Worm (Caenorhabditis elegans): ENCODE data around the gene clec-125.

DNA sequence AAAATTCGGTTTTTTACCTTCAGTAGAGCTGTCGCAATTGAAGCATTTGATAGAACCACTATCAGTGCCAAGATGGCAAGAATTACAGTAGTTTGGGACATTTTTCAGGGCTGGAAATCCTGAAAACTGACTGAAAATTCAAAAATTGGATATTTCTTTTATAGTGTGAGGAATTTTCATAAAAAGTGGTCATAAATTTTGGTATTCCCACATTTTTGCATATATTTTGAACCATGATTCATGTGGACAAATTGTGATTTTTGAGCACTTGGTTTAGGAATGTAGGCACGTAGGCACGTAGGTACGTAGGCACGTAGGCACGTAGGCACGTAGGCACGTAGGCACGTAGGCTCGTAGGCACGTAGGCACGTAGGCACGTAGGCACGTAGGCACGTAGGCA lies 3.6 kb upstream of the clec-125 start, which contains the start of gene Y49F6B.19:
- TF ChIP-seq tbx-37 (GFP tag; conservative IDR thresholded peaks at IDR 0.05) (no peak), F13C5.2 (tag; optimal IDR thresholded peaks at IDR 0.05) (no peak), ama-1 (optimal IDR thresholded peaks at IDR 0.05) (no peak), flt-1 (GFP tag; IDR thresholded peaks at IDR 0.05) (no peak), ets-7 (tag; optimal IDR thresholded peaks at IDR 0.05) (no peak), pes-1 (GFP tag; IDR thresholded peaks at IDR 0.05) (no peak), sea-1 (GFP tag; conservative IDR thresholded peaks at IDR 0.05) (no peak), tbx-11 (GFP tag; IDR thresholded peaks at IDR 0.05) (no peak), scrt-1 (GFP tag; IDR thresholded peaks at IDR 0.05) (no peak), ceh-36 (tag; optimal IDR thresholded peaks at IDR 0.05) (no peak), hmbx-1 (tag; optimal IDR thresholded peaks at IDR 0.05) (no peak), ceh-13 (GFP tag; optimal IDR thresholded peaks at IDR 0.05) (no peak), hmg-4 (GFP tag; optimal IDR thresholded peaks at IDR 0.05) (no peak), tra-4 (tag; optimal IDR thresholded peaks at IDR 0.05) (no peak)
